Fruit fly (Drosophila melanogaster) whole organism, adult: ENCODE measurements around the gene CG4537.

Experiments
- CG33017 ChIP-seq: fragments of 200-800 bp; sonication (Bioruptor generic); optimal IDR thresholded peaks from 2 replicates; lab custom pipeline; 2018; ENCODE audit warnings: missing biosample characterization, mild to moderate bottlenecking, missing genetic modification characterization, moderate library complexity
- CG5204 ChIP-seq: fragments of 200-800 bp; sonication (Bioruptor generic); optimal IDR thresholded peaks from 2 replicates; lab custom pipeline; 2016; ENCODE audit warnings: missing biosample characterization, missing genetic modification characterization
- Clk ChIP-seq: fragments of 200-800 bp; sonication (Bioruptor generic); optimal IDR thresholded peaks from 2 replicates; lab custom pipeline; 2017; ENCODE audit warnings: missing biosample characterization, missing genetic modification characterization
- Crg-1 ChIP-seq: fragments of 200-800 bp; sonication (Bioruptor generic); optimal IDR thresholded peaks from 2 replicates; lab custom pipeline; 2016; ENCODE audit warnings: missing biosample characterization, missing genetic modification characterization
- Mnt ChIP-seq: fragments of 200-800 bp; sonication (Bioruptor generic); optimal IDR thresholded peaks from 2 replicates; lab custom pipeline; 2016; ENCODE audit warnings: missing biosample characterization, mild to moderate bottlenecking, missing genetic modification characterization
- bab1 ChIP-seq: fragments of 200-800 bp; sonication (Bioruptor generic); optimal IDR thresholded peaks from 3 replicates; lab custom pipeline; 2019; ENCODE audit warnings: missing biosample characterization, mild to moderate bottlenecking, missing genetic modification characterization, moderate library complexity
- cic ChIP-seq: fragments of 200-800 bp; sonication (Bioruptor generic); optimal IDR thresholded peaks from 2 replicates; lab custom pipeline; 2017; ENCODE audit warnings: missing biosample characterization, mild to moderate bottlenecking, missing genetic modification characterization, moderate library complexity
- cnc ChIP-seq, 2 experiments: fragments of >200 bp; optimal IDR thresholded peaks; 2 replicates each; lab custom pipeline; 2017
- kay ChIP-seq: fragments of 200-800 bp; sonication (Bioruptor generic); peaks from one replicate; lab custom pipeline; 2016; ENCODE audit warnings: missing biosample characterization, missing genetic modification characterization, borderline replicate concordance
- ovo ChIP-seq: fragments of 200-800 bp; sonication (Bioruptor generic); optimal IDR thresholded peaks from 2 replicates; lab custom pipeline; 2016; ENCODE audit warnings: missing biosample characterization, missing genetic modification characterization
- tj ChIP-seq: fragments of 200-800 bp; sonication (Bioruptor generic); optimal IDR thresholded peaks from 3 replicates; lab custom pipeline; 2017; ENCODE audit warnings: missing biosample characterization, mild to moderate bottlenecking, missing genetic modification characterization, moderate library complexity
- toe ChIP-seq: fragments of 200-800 bp; sonication (Bioruptor generic); optimal IDR thresholded peaks from 2 replicates; lab custom pipeline; 2016; ENCODE audit warnings: missing biosample characterization, missing genetic modification characterization

dm6 chr2L:9894871-9895364, 4.2 kb downstream of the CG4537 start, which contains the start of gene Bka:
- no peak for TF ChIP-seq CG5204 (GFP tag; lab: Kevin White, UChicago)
- no peak for TF ChIP-seq cnc (optimal IDR thresholded peaks at IDR 0.05; lab: Kevin White, UChicago)
- no peak for TF ChIP-seq toe
- peak; percentile 71 for TF ChIP-seq CG33017 (tag; lab: Kevin White, UChicago)
- TF ChIP-seq bab1 = peak; percentile 83
- TF ChIP-seq kay (GFP tag; lab: Kevin White, UChicago) = no peak
- peak; percentile 18 for TF ChIP-seq ovo (GFP tag; lab: Kevin White, UChicago)
- peak; percentile 100 for TF ChIP-seq Mnt
- TF ChIP-seq tj (GFP tag; lab: Kevin White, UChicago) = peak; percentile 73
- TF ChIP-seq Clk = no peak
- peak; percentile 69 for TF ChIP-seq Crg-1
- TF ChIP-seq cic = peak; percentile 19
